Worm (Caenorhabditis elegans): ENCODE measurements around the gene K07E3.9.

ce11 chrX:8086450-8086724 is 21.6 kb upstream of the K07E3.9 start, which contains the start of gene dao-3:
- TF ChIP-seq nhr-11 (tag; optimal IDR thresholded peaks at IDR 0.05) (no peak), skn-1 (tag; optimal IDR thresholded peaks at IDR 0.05) (no peak), madf-5 (GFP tag; IDR thresholded peaks at IDR 0.05) (no peak), ctbp-1 (GFP tag; IDR thresholded peaks at IDR 0.05) (no peak), pha-4 (GFP tag; IDR thresholded peaks at IDR 0.05) (no peak), pha-4 (tag; optimal IDR thresholded peaks at IDR 0.05) (no peak), nhr-25 (tag; optimal IDR thresholded peaks at IDR 0.05; ENCODE audit: borderline replicate concordance, insufficient read depth) (no peak), nhr-76 (tag; optimal IDR thresholded peaks at IDR 0.05) (no peak), zfp-3 (GFP tag; conservative IDR thresholded peaks at IDR 0.05) (no peak), fkh-10 (GFP tag; optimal IDR thresholded peaks at IDR 0.05) (no peak), ztf-11 (tag; optimal IDR thresholded peaks at IDR 0.05) (no peak), daf-16 (GFP tag; optimal IDR thresholded peaks at IDR 0.05) (no peak), daf-16 (tag; optimal IDR thresholded peaks at IDR 0.05) (no peak), ama-1 (optimal IDR thresholded peaks at IDR 0.05) (no peak), zag-1 (tag; optimal IDR thresholded peaks at IDR 0.05) (no peak)
